Worm (Caenorhabditis elegans) whole organism, L1 larva: ENCODE measurements around the gene srd-35.

Experiments
- alr-1 ChIP-seq: fragments of 200-800 bp; sonication (Bioruptor generic); optimal IDR thresholded peaks from 2 replicates; lab custom pipeline; 2018; ENCODE audit warnings: borderline replicate concordance, mild to moderate bottlenecking, missing genetic modification characterization, missing compliant biosample characterization
- aly-2 ChIP-seq: fragments of 150-350 bp; optimal IDR thresholded peaks from 2 replicates; lab custom pipeline; 2014; ENCODE audit warnings: missing biosample characterization, missing genetic modification characterization
- ets-5 ChIP-seq: fragments of 200-800 bp; sonication (Bioruptor generic); IDR thresholded peaks from 2 replicates; pipeline ENCODE4 v1.3.6; 2022; ENCODE audit warnings: missing genetic modification characterization, missing compliant biosample characterization
- fkh-10 ChIP-seq: sonication (generic microtip); optimal IDR thresholded peaks from 2 replicates; lab custom pipeline; 2017; ENCODE audit warnings: missing biosample characterization, missing genetic modification reagents, missing genetic modification characterization
- grh-1 ChIP-seq: fragments of 200-800 bp; sonication (Bioruptor generic); IDR thresholded peaks from 2 replicates; pipeline ENCODE4 v1.3.6; 2022; ENCODE audit warnings: missing genetic modification reagents, missing genetic modification characterization, missing compliant biosample characterization
- mep-1 ChIP-seq: fragments of 150-350 bp; optimal IDR thresholded peaks from 2 replicates; lab custom pipeline; 2014; ENCODE audit warnings: missing biosample characterization, missing genetic modification characterization
- tlp-1 ChIP-seq: fragments of 150-350 bp; optimal IDR thresholded peaks from 2 replicates; lab custom pipeline; 2014; ENCODE audit warnings: missing biosample characterization, missing genetic modification characterization
- unc-30 ChIP-seq: sonication (generic microtip); optimal IDR thresholded peaks from 2 replicates; lab custom pipeline; 2017; ENCODE audit warnings: missing biosample characterization, missing genetic modification characterization
- unc-62 ChIP-seq: fragments of 150-350 bp; optimal IDR thresholded peaks from 2 replicates; lab custom pipeline; 2014; ENCODE audit warnings: missing biosample characterization, missing genetic modification reagents, missing genetic modification characterization
- ztf-4 ChIP-seq: fragments of 150-350 bp; optimal IDR thresholded peaks from 2 replicates; lab custom pipeline; 2014; ENCODE audit warnings: missing biosample characterization, missing genetic modification characterization

ce11 chrV:12974047-12974446 is 9.9 kb downstream of the srd-35 start:
- TF ChIP-seq fkh-10 (GFP tag; lab: Kevin White, UChicago) (no peak), alr-1 (no peak), ztf-4 (tag; lab: Kevin White, UChicago) (no peak), ets-5 (GFP tag; lab: Robert Waterston, UW) (no peak), unc-30 (tag; lab: Kevin White, UChicago) (no peak), mep-1 (no peak), grh-1 (GFP tag; lab: Robert Waterston, UW) (no peak), aly-2 (tag; lab: Kevin White, UChicago) (no peak), unc-62 (GFP tag; lab: Kevin White, UChicago) (no peak), tlp-1 (tag; lab: Kevin White, UChicago) (no peak)
